Worm (Caenorhabditis elegans): Measurements from ENCODE around the gene gpa-12.

gpa-12 gene

DNA sequence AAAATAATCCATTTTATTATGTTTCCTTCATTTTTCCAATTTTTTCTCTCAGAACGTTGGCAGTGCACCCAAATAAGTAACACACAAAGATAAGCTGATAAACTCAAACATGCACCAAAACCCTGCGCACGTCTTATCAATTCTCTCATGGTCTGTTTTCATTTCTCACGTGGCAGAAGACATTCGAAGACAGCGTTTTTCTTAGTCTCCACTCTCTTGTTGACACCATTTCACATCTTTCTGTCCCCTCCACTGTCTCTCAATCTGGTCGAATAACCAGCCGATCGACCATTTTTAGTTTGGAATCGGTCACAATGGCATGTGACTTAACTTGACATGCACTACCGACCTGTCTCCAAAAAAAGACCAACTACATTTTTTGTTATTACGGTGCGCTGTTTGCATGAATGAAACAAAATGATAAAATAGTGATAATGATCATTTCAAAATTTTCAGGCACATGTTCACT lies 29.4 kb upstream of the gpa-12 start, which contains the start of gene C35B8.3:
C35B8.3 (plus strand) TSS at position 51 of the 469 bp plus-strand sequence.
- TF ChIP-seq cebp-1 (GFP tag; IDR thresholded peaks at IDR 0.05) (no peak), cebp-1 (tag; optimal IDR thresholded peaks at IDR 0.05) (peak; percentile 70), lin-40 (tag; optimal IDR thresholded peaks at IDR 0.05) (peak; percentile 51), unc-62 (GFP tag; optimal IDR thresholded peaks at IDR 0.05) (peak; percentile 92), F52B5.7 (tag; optimal IDR thresholded peaks at IDR 0.05) (no peak), atf-7 (tag; optimal IDR thresholded peaks at IDR 0.05) (peak; percentile 48), nhr-90 (tag; optimal IDR thresholded peaks at IDR 0.05) (peak; percentile 36), nhr-80 (tag; optimal IDR thresholded peaks at IDR 0.05) (peak; percentile 91), cebp-2 (GFP tag; IDR thresholded peaks at IDR 0.05) (no peak), ztf-26 (tag; optimal IDR thresholded peaks at IDR 0.05) (peak; percentile 61), nhr-120 (GFP tag; IDR thresholded peaks at IDR 0.05) (no peak), let-526 (GFP tag; IDR thresholded peaks at IDR 0.05) (0 out of 2 replicates have a peak, but pooled peaks have one; percentile 28), tbp1 (GFP tag; optimal IDR thresholded peaks at IDR 0.05) (peak; percentile 15), B0336.3 (GFP tag; IDR thresholded peaks at IDR 0.05) (peak; percentile 67), ztf-22 (GFP tag; optimal IDR thresholded peaks at IDR 0.05) (peak; percentile 69)

DNA sequence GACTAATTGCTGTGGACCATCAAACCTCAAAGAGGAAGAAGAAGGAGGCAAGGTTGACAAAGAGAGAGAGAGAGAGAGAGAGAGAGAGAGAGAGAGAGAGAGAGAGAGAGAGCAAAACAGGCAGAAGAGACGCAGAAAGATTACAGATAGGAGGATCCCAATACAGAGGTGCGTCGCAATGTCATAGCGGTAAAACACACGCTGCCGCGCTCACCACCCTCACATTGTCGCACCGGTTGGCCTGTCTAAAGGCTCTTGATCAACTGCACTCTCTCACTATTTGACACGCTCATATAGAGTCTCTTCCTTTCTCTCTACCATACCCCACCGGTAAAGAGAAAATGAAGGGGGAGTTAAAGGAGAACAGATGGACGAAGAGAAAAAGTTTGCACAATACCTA lies 18.1 kb upstream of the gpa-12 start:
- TF ChIP-seq chd-7 (tag; optimal IDR thresholded peaks at IDR 0.05) = no peak
- peak; percentile 89 for TF ChIP-seq hmg-1.2 (GFP tag; IDR thresholded peaks at IDR 0.05)
- no peak for TF ChIP-seq unc-62 (GFP tag; optimal IDR thresholded peaks at IDR 0.05)
- TF ChIP-seq ama-1 (optimal IDR thresholded peaks at IDR 0.05) = no peak
- TF ChIP-seq ama-1 (GFP tag; optimal IDR thresholded peaks at IDR 0.05) = no peak
- TF ChIP-seq madf-6 (GFP tag; IDR thresholded peaks at IDR 0.05) = no peak
- TF ChIP-seq ceh-100 (GFP tag; IDR thresholded peaks at IDR 0.05) = no peak
- TF ChIP-seq atf-7 (tag; optimal IDR thresholded peaks at IDR 0.05) = no peak
- TF ChIP-seq F39B2.1 (GFP tag; IDR thresholded peaks at IDR 0.05) = no peak
- no peak for TF ChIP-seq lin-54 (GFP tag; optimal IDR thresholded peaks at IDR 0.05)
- no peak for TF ChIP-seq F55B11.4 (tag; optimal IDR thresholded peaks at IDR 0.05; ENCODE audit: borderline replicate concordance, insufficient read depth)
- no peak for TF ChIP-seq bed-2 (GFP tag; IDR thresholded peaks at IDR 0.05)
- TF ChIP-seq efl-1 (GFP tag; optimal IDR thresholded peaks at IDR 0.05) = no peak
- no peak for TF ChIP-seq ztf-28 (GFP tag; IDR thresholded peaks at IDR 0.05)
- no peak for TF ChIP-seq egl-44 (GFP tag; IDR thresholded peaks at IDR 0.05)
- no peak for TF ChIP-seq mes-4 (tag; optimal IDR thresholded peaks at IDR 0.05)
- TF ChIP-seq ztf-22 (GFP tag; optimal IDR thresholded peaks at IDR 0.05) = no peak
- peak; percentile 13 for TF ChIP-seq tbp1 (GFP tag; optimal IDR thresholded peaks at IDR 0.05)
- no peak for TF ChIP-seq ztf-25 (GFP tag; IDR thresholded peaks at IDR 0.05)
- no peak for TF ChIP-seq him-1 (tag; optimal IDR thresholded peaks at IDR 0.05)
- no peak for TF ChIP-seq C17E4.6 (GFP tag; IDR thresholded peaks at IDR 0.05)
- no peak for TF ChIP-seq D2030.7 (GFP tag; IDR thresholded peaks at IDR 0.05)
- no peak for TF ChIP-seq fkh-3 (tag; optimal IDR thresholded peaks at IDR 0.05)
- TF ChIP-seq madf-8 (GFP tag; conservative IDR thresholded peaks at IDR 0.05) = no peak
- TF ChIP-seq C06A6.2 (GFP tag; conservative IDR thresholded peaks at IDR 0.05) = no peak
- no peak for TF ChIP-seq pha-4 (tag; optimal IDR thresholded peaks at IDR 0.05)
- TF ChIP-seq F33H1.4 (GFP tag; IDR thresholded peaks at IDR 0.05) = no peak
- TF ChIP-seq ceh-58 (GFP tag; IDR thresholded peaks at IDR 0.05) = no peak
- no peak for TF ChIP-seq hlh-26 (GFP tag; conservative IDR thresholded peaks at IDR 0.05)
- TF ChIP-seq rec-8 (tag; optimal IDR thresholded peaks at IDR 0.05) = no peak
- TF ChIP-seq ceh-40 (GFP tag; IDR thresholded peaks at IDR 0.05) = no peak
- TF ChIP-seq K12H6.12 (tag; optimal IDR thresholded peaks at IDR 0.05) = peak; percentile 6
- TF ChIP-seq let-607 (tag; optimal IDR thresholded peaks at IDR 0.05) = no peak
- TF ChIP-seq Y53G8AR.9 (GFP tag; conservative IDR thresholded peaks at IDR 0.05) = 0 out of 2 replicates have a peak, but pooled peaks have one; percentile 37
- TF ChIP-seq ets-4 (GFP tag; optimal IDR thresholded peaks at IDR 0.05) = no peak
- no peak for TF ChIP-seq Y79H2A.3 (GFP tag; conservative IDR thresholded peaks at IDR 0.05)
- no peak for TF ChIP-seq attf-3 (GFP tag; conservative IDR thresholded peaks at IDR 0.05)
- TF ChIP-seq F52B5.7 (tag; optimal IDR thresholded peaks at IDR 0.05) = no peak

All from whole organism, young adult.